Worm (Caenorhabditis elegans) whole organism, L2 larva: ENCODE data around the gene M01B2.8.
"Not testable (repeated sequence)": the region's sequence is repeated elsewhere in the genome, so short reads cannot be mapped to it uniquely, and the experiment has no call there.

Experiments used
- C34F6.9 ChIP-seq: fragments of 150-350 bp; optimal IDR thresholded peaks from 2 replicates; lab custom pipeline; 2014; ENCODE audit warnings: missing biosample characterization, missing genetic modification characterization
- F13H6.1 ChIP-seq: sonication (generic microtip); optimal IDR thresholded peaks from 2 replicates; lab custom pipeline; 2016; ENCODE audit warnings: missing genetic modification characterization, missing compliant biosample characterization
- Y55F3AM.14 ChIP-seq: fragments of 200-800 bp; sonication (Bioruptor generic); optimal IDR thresholded peaks from 2 replicates; lab custom pipeline; 2018; ENCODE audit warnings: mild to moderate bottlenecking, missing genetic modification characterization, missing compliant biosample characterization
- aly-2 ChIP-seq: fragments of 150-350 bp; optimal IDR thresholded peaks from 2 replicates; lab custom pipeline; 2014; ENCODE audit warnings: missing biosample characterization, missing genetic modification characterization
- ama-1 ChIP-seq: fragments of 150-350 bp; optimal IDR thresholded peaks from 2 replicates; lab custom pipeline; 2018; ENCODE audit warnings: inconsistent platforms
- blmp-1 ChIP-seq: sonication (generic microtip); optimal IDR thresholded peaks from 2 replicates; lab custom pipeline; 2017; ENCODE audit warnings: missing genetic modification characterization, mild to moderate bottlenecking, missing compliant biosample characterization, antibody characterized with exemption, moderate library complexity; ENCODE audit not compliant: insufficient read depth
- ceh-16 ChIP-seq: fragments of 150-350 bp; optimal IDR thresholded peaks from 2 replicates; lab custom pipeline; 2014; ENCODE audit warnings: missing biosample characterization, missing genetic modification characterization
- ceh-82 ChIP-seq: fragments of 150-350 bp; optimal IDR thresholded peaks from 2 replicates; lab custom pipeline; 2014; ENCODE audit warnings: missing biosample characterization, missing genetic modification characterization
- egl-27 ChIP-seq: sonication (generic microtip); optimal IDR thresholded peaks from 3 replicates; lab custom pipeline; 2017; ENCODE audit warnings: missing biosample characterization, missing genetic modification reagents, missing genetic modification characterization
- elt-1 ChIP-seq: fragments of 150-350 bp; optimal IDR thresholded peaks from 2 replicates; lab custom pipeline; 2014; ENCODE audit warnings: missing biosample characterization, missing genetic modification characterization
- elt-3 ChIP-seq: sonication (generic microtip); optimal IDR thresholded peaks from 2 replicates; lab custom pipeline; 2017; ENCODE audit warnings: missing biosample characterization, missing genetic modification characterization
- fos-1 ChIP-seq: fragments of 150-350 bp; optimal IDR thresholded peaks from 2 replicates; lab custom pipeline; 2014; ENCODE audit warnings: missing biosample characterization, missing genetic modification characterization
- gmeb-1 ChIP-seq: fragments of 150-350 bp; optimal IDR thresholded peaks from 2 replicates; lab custom pipeline; 2014; ENCODE audit warnings: missing biosample characterization, missing genetic modification characterization
- lin-11 ChIP-seq: fragments of 150-350 bp; sonication (generic microtip); optimal IDR thresholded peaks from 2 replicates; lab custom pipeline; 2014; ENCODE audit warnings: missing biosample characterization, missing genetic modification characterization, inconsistent platforms, mixed read lengths
- lin-13 ChIP-seq: fragments of 150-350 bp; optimal IDR thresholded peaks from 2 replicates; lab custom pipeline; 2014; ENCODE audit warnings: missing biosample characterization, missing genetic modification reagents, missing genetic modification characterization
- lin-39 ChIP-seq: fragments of 150-350 bp; optimal IDR thresholded peaks from 2 replicates; lab custom pipeline; 2014; ENCODE audit warnings: missing biosample characterization, missing genetic modification reagents, missing genetic modification characterization
- lsy-2 ChIP-seq, 2 experiments: fragments of 150-350 bp in 1 of 2; sonication (generic microtip) in 1 of 2; optimal IDR thresholded peaks; 2 replicates each; lab custom pipeline; 2014 to 2017; ENCODE audit warnings: missing biosample characterization in 2 of 2, missing genetic modification characterization in 2 of 2
- mab-5 ChIP-seq: fragments of 150-350 bp; optimal IDR thresholded peaks from 2 replicates; lab custom pipeline; 2014; ENCODE audit warnings: missing biosample characterization, missing genetic modification characterization
- nhr-10 ChIP-seq: sonication (generic microtip); optimal IDR thresholded peaks from 2 replicates; lab custom pipeline; 2017; ENCODE audit warnings: missing biosample characterization, missing genetic modification characterization
- nhr-11 ChIP-seq: fragments of 150-350 bp; optimal IDR thresholded peaks from 2 replicates; lab custom pipeline; 2014; ENCODE audit warnings: missing biosample characterization, missing genetic modification characterization
- nhr-237 ChIP-seq: fragments of 150-350 bp; optimal IDR thresholded peaks from 2 replicates; lab custom pipeline; 2014; ENCODE audit warnings: missing biosample characterization, missing genetic modification characterization
- nhr-6 ChIP-seq: fragments of 150-350 bp; optimal IDR thresholded peaks from 2 replicates; lab custom pipeline; 2014; ENCODE audit warnings: missing biosample characterization, missing genetic modification characterization
- nhr-77 ChIP-seq: fragments of 150-350 bp; optimal IDR thresholded peaks from 2 replicates; lab custom pipeline; 2014; ENCODE audit warnings: missing biosample characterization, missing genetic modification characterization
- peb-1 ChIP-seq: fragments of 150-350 bp; optimal IDR thresholded peaks from 2 replicates; lab custom pipeline; 2014; ENCODE audit warnings: missing biosample characterization, missing genetic modification characterization
- sem-4 ChIP-seq: fragments of 150-350 bp; optimal IDR thresholded peaks from 2 replicates; lab custom pipeline; 2014; ENCODE audit warnings: missing biosample characterization, missing genetic modification reagents, missing genetic modification characterization
- skn-1 ChIP-seq: sonication (generic microtip); optimal IDR thresholded peaks from 2 replicates; lab custom pipeline; 2017; ENCODE audit warnings: missing biosample characterization, missing genetic modification characterization
- sma-9 ChIP-seq, 2 experiments: fragments of 150-350 bp in 1 of 2; sonication (generic microtip) in 1 of 2; optimal IDR thresholded peaks; 2 replicates each; lab custom pipeline; 2014 to 2016; ENCODE audit warnings: missing genetic modification characterization in 2 of 2, mild to moderate bottlenecking in 1 of 2, missing biosample characterization in 1 of 2, missing compliant biosample characterization in 1 of 2, missing genetic modification reagents in 1 of 2, moderate library complexity in 1 of 2
- snpc-4 ChIP-seq: fragments of 150-350 bp; optimal IDR thresholded peaks from 2 replicates; lab custom pipeline; 2014; ENCODE audit warnings: missing biosample characterization, missing genetic modification characterization
- unc-39 ChIP-seq: fragments of 150-350 bp; optimal IDR thresholded peaks from 2 replicates; lab custom pipeline; 2014; ENCODE audit warnings: missing biosample characterization, missing genetic modification characterization
- unc-55 ChIP-seq: fragments of 150-350 bp; sonication (generic microtip); optimal IDR thresholded peaks from 3 replicates; lab custom pipeline; 2014; ENCODE audit warnings: missing biosample characterization, missing genetic modification reagents, missing genetic modification characterization
- zag-1 ChIP-seq: fragments of 150-350 bp; optimal IDR thresholded peaks from 2 replicates; lab custom pipeline; 2014; ENCODE audit warnings: missing biosample characterization, missing genetic modification characterization
- ztf-1 ChIP-seq: fragments of 200-800 bp; sonication (Bioruptor generic); conservative IDR thresholded peaks from 2 replicates; pipeline ENCODE4 v1.3.6; 2022; ENCODE audit warnings: missing genetic modification characterization, missing compliant biosample characterization
- ztf-4 ChIP-seq: fragments of 150-350 bp; optimal IDR thresholded peaks from 2 replicates; lab custom pipeline; 2014; ENCODE audit warnings: missing biosample characterization, missing genetic modification characterization

The M01B2.8 gene

DNA sequence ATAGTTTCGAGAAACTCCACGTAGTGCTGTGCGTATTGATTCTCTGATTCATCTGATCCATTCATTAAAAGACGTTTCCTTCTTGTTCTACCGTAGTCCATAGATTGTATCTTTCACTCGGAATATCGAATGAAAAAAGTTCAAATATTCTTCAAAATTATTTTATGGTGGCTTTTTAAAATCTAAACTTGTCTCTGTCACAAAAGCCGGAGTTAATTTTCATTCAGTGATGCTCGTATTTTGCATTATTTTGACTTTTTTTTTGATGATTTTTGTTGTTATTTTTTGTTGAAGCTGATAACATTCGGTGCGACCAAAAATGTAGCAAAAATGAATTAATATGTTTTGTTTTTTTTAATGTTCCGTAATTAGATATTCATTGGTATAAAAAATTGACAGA is 24.3 kb upstream of the M01B2.8 start, which contains the start of gene nhr-164:
nhr-164 (minus strand) TSS at position 101 of the 400 bp plus-strand sequence.
- TF ChIP-seq skn-1, result no peak
- no peak for TF ChIP-seq nhr-10
- TF ChIP-seq unc-55 (GFP tag; lab: Kevin White, UChicago), result no peak
- no peak for TF ChIP-seq F13H6.1 (tag; lab: Kevin White, UChicago)
- TF ChIP-seq, all 48 proteins: peak for 0

ce11 chrV:15238552-15238951 is 21.5 kb upstream of the M01B2.8 start, which contains the start of gene srw-12:
srw-12 (minus strand) TSS chrV:15238652.
- TF ChIP-seq elt-3 (tag; lab: Kevin White, UChicago) (no peak), egl-27 (tag; lab: Kevin White, UChicago) (no peak), peb-1 (no peak), ama-1 (no peak), aly-2 (tag; lab: Kevin White, UChicago) (no peak), ceh-82 (tag; lab: Kevin White, UChicago) (no peak), gmeb-1 (tag; lab: Kevin White, UChicago) (no peak), elt-1 (no peak), C34F6.9 (tag; lab: Kevin White, UChicago) (no peak)
- TF ChIP-seq, all 48 proteins: peak for 0

DNA sequence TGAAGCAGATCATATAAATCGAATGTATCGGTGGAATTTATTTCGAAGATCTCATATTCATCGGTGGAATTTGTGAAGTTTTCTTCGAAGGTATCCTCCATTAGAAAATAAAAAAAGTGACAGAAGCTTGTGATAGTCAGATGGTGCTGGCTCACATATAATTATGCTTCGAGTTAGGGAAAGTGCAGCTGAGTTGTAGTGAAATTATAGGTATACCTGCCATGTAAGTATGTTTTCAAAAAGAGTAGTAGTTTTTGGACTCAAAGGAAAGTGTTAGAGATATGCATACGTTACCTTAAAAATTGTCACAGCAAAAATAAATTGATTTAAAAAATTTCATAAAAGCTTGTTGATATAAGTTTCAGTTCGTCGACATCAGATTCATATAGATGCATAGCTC is 19.8 kb upstream of the M01B2.8 start, which contains the start of gene srw-11:
srw-11 (minus strand) TSS at position 101 of the 400 bp plus-strand sequence.
- no peak for TF ChIP-seq lin-11 (tag; lab: Kevin White, UChicago)
- TF ChIP-seq Y55F3AM.14, result no peak
- TF ChIP-seq ztf-1 (GFP tag; lab: Robert Waterston, UW), result no peak
- TF ChIP-seq nhr-77 (tag; lab: Kevin White, UChicago), result no peak
- no peak for TF ChIP-seq nhr-11
- TF ChIP-seq nhr-237 (tag; lab: Kevin White, UChicago), result no peak
- TF ChIP-seq sem-4 (tag; lab: Kevin White, UChicago), result no peak
- TF ChIP-seq lin-39 (tag; lab: Kevin White, UChicago), result no peak
- no peak for TF ChIP-seq ama-1
- TF ChIP-seq lin-13 (GFP tag; lab: Kevin White, UChicago), result no peak
- no peak for TF ChIP-seq sma-9 (GFP tag; optimal IDR thresholded peaks at IDR 0.05; lab: Kevin White, UChicago)
- TF ChIP-seq sma-9 (tag; optimal IDR thresholded peaks at IDR 0.05; lab: Kevin White, UChicago), result no peak

- TF ChIP-seq nhr-6 (tag; lab: Kevin White, UChicago) (no peak), elt-3 (tag; lab: Kevin White, UChicago) (no peak)
These were observed 18.7 kb upstream of the M01B2.8 start, which contains the start of gene chil-12 for ce11 chrV:15241259-15241658. chil-12 (plus strand) TSS chrV:15241559.

DNA sequence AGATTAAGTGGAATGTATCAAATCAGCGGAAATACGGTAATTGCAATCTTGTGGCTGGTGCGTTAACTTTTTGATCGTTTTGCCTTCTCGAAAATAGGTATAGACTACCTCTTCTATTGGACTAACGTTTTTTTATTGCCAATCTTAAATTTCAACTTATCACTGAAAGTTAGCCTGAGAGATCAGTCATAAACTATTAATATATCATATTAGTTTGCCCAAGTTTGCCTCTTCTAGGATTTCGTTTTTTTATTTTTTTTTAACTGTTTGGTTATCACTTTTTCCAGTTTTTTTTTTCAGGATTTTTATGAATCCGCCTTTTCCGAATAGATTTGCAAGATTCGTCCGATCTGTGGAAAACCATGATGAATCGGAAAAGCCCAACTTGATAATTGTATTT is 15.5 kb upstream of the M01B2.8 start, which contains the start of gene kin-30:
kin-30 (plus strand) TSS at position 301 of the 400 bp plus-strand sequence.
- TF ChIP-seq ztf-4 (tag; lab: Kevin White, UChicago) (no peak), peb-1 (no peak), ceh-16 (no peak)

DNA sequence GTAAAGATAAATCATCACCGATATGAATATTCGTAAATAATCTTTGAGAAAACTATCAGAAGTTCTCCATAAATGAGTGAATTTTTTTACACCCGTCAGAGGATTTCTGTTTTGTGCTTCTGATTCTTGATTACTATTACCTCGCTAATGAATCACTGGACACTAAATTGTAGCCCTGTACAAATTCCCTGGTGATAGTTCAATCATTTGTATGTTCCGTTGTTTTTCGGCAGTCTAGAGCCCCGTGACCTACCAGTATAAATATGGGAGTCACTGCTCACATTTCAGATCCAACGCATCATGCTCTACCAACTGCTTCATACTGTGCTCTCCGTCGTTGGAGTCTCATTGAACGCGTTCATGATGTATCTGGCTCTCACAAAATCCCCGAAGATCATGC is 9.7 kb upstream of the M01B2.8 start, which contains the start of gene srd-28:
srd-28 (plus strand) TSS at position 301 of the 400 bp plus-strand sequence.
- not testable (repeated sequence) for TF ChIP-seq unc-39, snpc-4, fos-1 (tag; lab: Kevin White, UChicago)

- no peak for TF ChIP-seq nhr-237 (tag; lab: Kevin White, UChicago)
- TF ChIP-seq C34F6.9 (tag; lab: Kevin White, UChicago), result no peak
- TF ChIP-seq ceh-82 (tag; lab: Kevin White, UChicago), result no peak
- TF ChIP-seq aly-2 (tag; lab: Kevin White, UChicago), result no peak
- TF ChIP-seq lin-13 (GFP tag; lab: Kevin White, UChicago), result no peak
- no peak for TF ChIP-seq lsy-2 (tag; optimal IDR thresholded peaks at IDR 0.05; lab: Kevin White, UChicago)
- TF ChIP-seq sma-9 (GFP tag; optimal IDR thresholded peaks at IDR 0.05; lab: Kevin White, UChicago), result no peak
- no peak for TF ChIP-seq sma-9 (tag; optimal IDR thresholded peaks at IDR 0.05; lab: Kevin White, UChicago)
- TF ChIP-seq zag-1, result no peak
- no peak for TF ChIP-seq blmp-1 (tag; lab: Kevin White, UChicago)
- TF ChIP-seq mab-5 (tag; lab: Kevin White, UChicago), result no peak
These were observed 7.9 kb upstream of the M01B2.8 start, which contains the start of gene srbc-76 for ce11 chrV:15252082-15252481. srbc-76 (plus strand) TSS chrV:15252382.
